Fruit fly (Drosophila melanogaster) whole organism, embryonic: Measurements from ENCODE around the gene CG5968.

Source experiments
- Atf6 ChIP-seq: fragments of 200-800 bp; sonication (Bioruptor generic); IDR thresholded peaks from 2 replicates; pipeline ENCODE4 v1.3.6; 2022; ENCODE audit warnings: missing biosample characterization, missing genetic modification characterization
- Bdp1 ChIP-seq: fragments of 200-800 bp; sonication (Bioruptor generic); optimal IDR thresholded peaks from 3 replicates; lab custom pipeline; 2016; ENCODE audit warnings: missing biosample characterization, missing genetic modification characterization
- CG10209 ChIP-seq: fragments of 200-800 bp; sonication (Bioruptor generic); optimal IDR thresholded peaks from 3 replicates; lab custom pipeline; 2017; ENCODE audit warnings: missing biosample characterization, mild to moderate bottlenecking, missing genetic modification characterization, missing genetic modification reagents
- CG1024 ChIP-seq: fragments of 200-800 bp; sonication (Bioruptor generic); IDR thresholded peaks from 2 replicates; pipeline ENCODE4 v1.3.6; 2022; ENCODE audit warnings: missing biosample characterization, missing genetic modification characterization
- CG10267 ChIP-seq: fragments of 200-800 bp; sonication (Bioruptor generic); optimal IDR thresholded peaks from 2 replicates; lab custom pipeline; 2018; ENCODE audit warnings: missing biosample characterization, mild to moderate bottlenecking, missing genetic modification characterization, moderate library complexity
- CG11695 ChIP-seq: fragments of 200-800 bp; sonication (Bioruptor generic); IDR thresholded peaks from 3 replicates; pipeline ENCODE4 v1.3.6; 2022; ENCODE audit warnings: missing biosample characterization, missing genetic modification characterization
- CG1233 ChIP-seq: fragments of 200-800 bp; sonication (Bioruptor generic); optimal IDR thresholded peaks from 4 replicates; lab custom pipeline; 2018; ENCODE audit warnings: missing biosample characterization, mild to moderate bottlenecking, missing genetic modification characterization
- CG13296 ChIP-seq: fragments of 200-800 bp; sonication (Bioruptor generic); optimal IDR thresholded peaks from 3 replicates; lab custom pipeline; 2018; ENCODE audit warnings: missing biosample characterization, mild to moderate bottlenecking, missing genetic modification characterization
- CG14014 ChIP-seq: fragments of 200-800 bp; sonication (Bioruptor generic); IDR thresholded peaks from 2 replicates; pipeline ENCODE4 v1.3.6; 2022; ENCODE audit warnings: missing biosample characterization, missing genetic modification characterization
- CG1529 ChIP-seq: fragments of 200-800 bp; sonication (Bioruptor generic); optimal IDR thresholded peaks from 3 replicates; lab custom pipeline; 2018; ENCODE audit warnings: missing biosample characterization, missing genetic modification characterization
- CG16779 ChIP-seq: fragments of 200-800 bp; sonication (Bioruptor generic); IDR thresholded peaks from 2 replicates; pipeline ENCODE4 v1.3.6; 2022; ENCODE audit warnings: missing biosample characterization, missing genetic modification characterization
- CG17359 ChIP-seq: fragments of 200-800 bp; sonication (Bioruptor generic); optimal IDR thresholded peaks from 3 replicates; lab custom pipeline; 2018; ENCODE audit warnings: missing biosample characterization, mild to moderate bottlenecking, missing genetic modification characterization, moderate library complexity
- CG18619 ChIP-seq: fragments of 200-800 bp; sonication (Bioruptor generic); optimal IDR thresholded peaks from 3 replicates; lab custom pipeline; 2017; ENCODE audit warnings: missing biosample characterization, mild to moderate bottlenecking, missing genetic modification characterization
- CG3163 ChIP-seq: fragments of 200-800 bp; sonication (Bioruptor generic); optimal IDR thresholded peaks from 3 replicates; lab custom pipeline; 2016; ENCODE audit warnings: missing biosample characterization, missing genetic modification characterization
- CG4617 ChIP-seq: fragments of 200-800 bp; sonication (Bioruptor generic); optimal IDR thresholded peaks from 3 replicates; lab custom pipeline; 2016; ENCODE audit warnings: missing biosample characterization, missing genetic modification characterization, borderline replicate concordance
- CG7745 ChIP-seq: fragments of 200-800 bp; sonication (Bioruptor generic); optimal IDR thresholded peaks from 2 replicates; lab custom pipeline; 2018; ENCODE audit warnings: missing biosample characterization, mild to moderate bottlenecking, missing genetic modification characterization, moderate library complexity
- CG7839 ChIP-seq: fragments of 200-800 bp; sonication (Bioruptor generic); optimal IDR thresholded peaks from 3 replicates; lab custom pipeline; 2018; ENCODE audit warnings: missing biosample characterization, mild to moderate bottlenecking, missing genetic modification characterization, moderate library complexity
- CG7928 ChIP-seq: fragments of 200-800 bp; sonication (Bioruptor generic); optimal IDR thresholded peaks from 2 replicates; lab custom pipeline; 2017; ENCODE audit warnings: missing biosample characterization, mild to moderate bottlenecking, missing genetic modification characterization
- CG8281 ChIP-seq: fragments of 200-800 bp; sonication (Bioruptor generic); optimal IDR thresholded peaks from 2 replicates; lab custom pipeline; 2018; ENCODE audit warnings: missing biosample characterization, mild to moderate bottlenecking, missing genetic modification characterization, moderate library complexity
- CG8924 ChIP-seq: fragments of 200-800 bp; optimal IDR thresholded peaks from 3 replicates; lab custom pipeline; 2019; ENCODE audit warnings: missing biosample characterization, mild to moderate bottlenecking, missing genetic modification characterization, moderate library complexity
- CG9437 ChIP-seq: fragments of 200-800 bp; sonication (Bioruptor generic); optimal IDR thresholded peaks from 2 replicates; lab custom pipeline; 2018; ENCODE audit warnings: missing biosample characterization, mild to moderate bottlenecking, missing genetic modification characterization
- Dbx ChIP-seq: fragments of 200-800 bp; sonication (Bioruptor generic); IDR thresholded peaks from 3 replicates; pipeline ENCODE4 v1.3.6; 2022; ENCODE audit warnings: missing biosample characterization, missing genetic modification characterization
- Fer3 ChIP-seq: fragments of 200-800 bp; sonication (Bioruptor generic); optimal IDR thresholded peaks from 2 replicates; lab custom pipeline; 2018; ENCODE audit warnings: missing biosample characterization, mild to moderate bottlenecking, missing genetic modification characterization, moderate library complexity
- HHEX ChIP-seq: fragments of 200-800 bp; sonication (Bioruptor generic); optimal IDR thresholded peaks from 3 replicates; lab custom pipeline; 2017; ENCODE audit warnings: missing biosample characterization, mild to moderate bottlenecking, missing genetic modification characterization, missing genetic modification reagents
- HLH54F ChIP-seq: fragments of 200-800 bp; sonication (Bioruptor generic); optimal IDR thresholded peaks from 3 replicates; lab custom pipeline; 2016; ENCODE audit warnings: missing biosample characterization, missing genetic modification characterization
- HmgZ ChIP-seq: fragments of 200-800 bp; sonication (Bioruptor generic); optimal IDR thresholded peaks from 2 replicates; lab custom pipeline; 2018; ENCODE audit warnings: missing biosample characterization, mild to moderate bottlenecking, missing genetic modification characterization
- Med ChIP-seq: fragments of 200-800 bp; sonication (Bioruptor generic); peaks from one replicate; lab custom pipeline; 2016; ENCODE audit warnings: missing biosample characterization, missing genetic modification characterization, mild to moderate bottlenecking, inconsistent platforms, moderate library complexity
- Nf-YB ChIP-seq: fragments of 200-800 bp; sonication (Bioruptor generic); optimal IDR thresholded peaks from 3 replicates; lab custom pipeline; 2019; ENCODE audit warnings: missing biosample characterization, mild to moderate bottlenecking, missing genetic modification characterization, moderate library complexity
- PHDP ChIP-seq: fragments of 200-800 bp; sonication (Bioruptor generic); optimal IDR thresholded peaks from 3 replicates; lab custom pipeline; 2018; ENCODE audit warnings: missing biosample characterization, mild to moderate bottlenecking, missing genetic modification characterization, moderate library complexity
- Poxn ChIP-seq: fragments of 200-800 bp; sonication (Bioruptor generic); IDR thresholded peaks from 2 replicates; pipeline ENCODE4 v1.3.6; 2022; ENCODE audit warnings: missing biosample characterization, missing genetic modification characterization
- Stat92E ChIP-seq, 3 experiments: fragments of >200 bp in 2 of 3; fragments of 200-800 bp in 1 of 3; sonication (Bioruptor generic) in 1 of 3; optimal IDR thresholded peaks; 2 replicates each; lab custom pipeline; 2017 to 2019; ENCODE audit warnings: missing biosample characterization in 3 of 3, missing genetic modification characterization in 3 of 3, mild to moderate bottlenecking in 1 of 3, moderate library complexity in 1 of 3
- Xrp1 ChIP-seq: fragments of 200-800 bp; sonication (Bioruptor generic); IDR thresholded peaks from 2 replicates; pipeline ENCODE4 v1.3.6; 2022; ENCODE audit warnings: missing biosample characterization, missing genetic modification characterization
- dysf ChIP-seq: fragments of 200-800 bp; sonication (Bioruptor generic); IDR thresholded peaks from 3 replicates; pipeline ENCODE4 v1.3.6; 2022; ENCODE audit warnings: missing biosample characterization, missing genetic modification characterization
- fd3F ChIP-seq: fragments of 200-800 bp; sonication (Bioruptor generic); optimal IDR thresholded peaks from 2 replicates; lab custom pipeline; 2018; ENCODE audit warnings: missing biosample characterization, mild to moderate bottlenecking, missing genetic modification characterization, moderate library complexity
- fu2 ChIP-seq: fragments of 200-800 bp; sonication (Bioruptor generic); optimal IDR thresholded peaks from 2 replicates; lab custom pipeline; 2016; ENCODE audit warnings: missing biosample characterization, missing genetic modification characterization
- grau ChIP-seq: fragments of 200-800 bp; optimal IDR thresholded peaks from 3 replicates; lab custom pipeline; 2019; ENCODE audit warnings: missing biosample characterization, mild to moderate bottlenecking, missing genetic modification characterization, moderate library complexity
- jigr1 ChIP-seq: fragments of 200-800 bp; sonication (Bioruptor generic); IDR thresholded peaks from 3 replicates; pipeline ENCODE4 v1.3.6; 2022; ENCODE audit warnings: missing biosample characterization, missing genetic modification characterization
- ken ChIP-seq: fragments of 200-800 bp; sonication (Bioruptor generic); IDR thresholded peaks from 3 replicates; pipeline ENCODE4 v1.3.6; 2022; ENCODE audit warnings: missing biosample characterization, missing genetic modification characterization
- klu ChIP-seq: fragments of 200-800 bp; sonication (Bioruptor generic); IDR thresholded peaks from 2 replicates; pipeline ENCODE4 v1.3.6; 2022; ENCODE audit warnings: missing biosample characterization, missing genetic modification characterization
- nerfin-1 ChIP-seq: fragments of 200-800 bp; sonication (Bioruptor generic); optimal IDR thresholded peaks from 3 replicates; lab custom pipeline; 2019; ENCODE audit warnings: missing biosample characterization, mild to moderate bottlenecking, missing genetic modification characterization, moderate library complexity
- org-1 ChIP-seq: fragments of 200-800 bp; sonication (Bioruptor generic); optimal IDR thresholded peaks from 2 replicates; lab custom pipeline; 2017; ENCODE audit warnings: missing biosample characterization, missing genetic modification characterization
- phol ChIP-seq: fragments of 200-800 bp; sonication (Bioruptor generic); optimal IDR thresholded peaks from 3 replicates; lab custom pipeline; 2018; ENCODE audit warnings: missing biosample characterization, mild to moderate bottlenecking, missing genetic modification characterization, moderate library complexity
- pros ChIP-seq: fragments of 200-800 bp; sonication (Bioruptor generic); optimal IDR thresholded peaks from 3 replicates; lab custom pipeline; 2019; ENCODE audit warnings: missing biosample characterization, mild to moderate bottlenecking, missing genetic modification characterization, moderate library complexity
- sd ChIP-seq: fragments of 200-800 bp; sonication (Bioruptor generic); optimal IDR thresholded peaks from 3 replicates; lab custom pipeline; 2018; ENCODE audit warnings: missing biosample characterization, mild to moderate bottlenecking, missing genetic modification characterization, moderate library complexity
- seq ChIP-seq: fragments of 200-800 bp; sonication (Bioruptor generic); IDR thresholded peaks from 2 replicates; pipeline ENCODE4 v1.3.6; 2022; ENCODE audit warnings: missing biosample characterization, missing genetic modification characterization
- sob ChIP-seq: fragments of 200-800 bp; sonication (Bioruptor generic); IDR thresholded peaks from 2 replicates; pipeline ENCODE4 v1.3.6; 2022; ENCODE audit warnings: missing biosample characterization, missing genetic modification characterization
- unpg ChIP-seq: fragments of 200-800 bp; sonication (Bioruptor generic); optimal IDR thresholded peaks from 3 replicates; lab custom pipeline; 2018; ENCODE audit warnings: missing biosample characterization, mild to moderate bottlenecking, missing genetic modification characterization, moderate library complexity
- zfh2 ChIP-seq: fragments of 200-800 bp; sonication (Bioruptor generic); optimal IDR thresholded peaks from 2 replicates; lab custom pipeline; 2016; ENCODE audit warnings: missing biosample characterization, missing genetic modification characterization

CG5968 gene

DNA sequence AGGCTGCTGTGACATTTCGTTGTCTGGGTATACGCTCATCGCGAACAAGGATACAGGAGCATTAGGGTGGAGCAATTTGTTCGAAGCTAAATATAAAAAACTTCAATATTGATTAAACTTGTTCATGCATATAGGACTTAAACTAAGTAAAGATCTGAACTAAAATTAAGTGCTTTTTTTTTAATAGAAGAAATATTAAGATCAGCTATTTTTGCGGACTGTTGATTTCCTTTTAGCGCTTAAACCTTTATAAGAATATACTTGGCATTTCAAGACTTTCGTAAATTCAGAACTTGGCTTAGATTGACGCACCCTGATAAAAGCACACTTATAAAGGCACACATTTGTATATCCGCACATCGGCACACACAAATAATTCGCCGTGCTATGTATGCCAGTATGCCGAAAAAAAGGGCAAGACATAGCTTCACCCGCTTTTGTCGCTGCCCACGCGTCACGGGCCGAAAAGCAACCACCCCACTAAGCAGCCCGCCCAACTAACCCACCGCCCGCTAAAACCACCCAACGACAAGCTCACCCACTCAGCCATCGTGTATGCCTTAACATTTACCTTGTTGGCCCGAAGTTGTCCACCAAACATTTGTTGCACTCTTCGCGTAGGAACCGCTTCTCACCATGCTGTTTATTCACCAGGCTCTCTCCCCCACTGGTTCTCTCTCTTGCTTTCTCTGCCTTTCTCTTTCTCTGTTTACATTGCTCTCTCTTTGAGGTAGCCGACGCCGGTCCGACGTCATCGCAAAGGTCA lies 1.9 kb downstream of the CG5968 start (continued):
- TF ChIP-seq CG1529 (GFP tag; lab: Kevin White, UChicago) = no peak
- TF ChIP-seq CG8281 = peak; percentile 33
- TF ChIP-seq CG14014 (GFP tag; lab: Robert Waterston, UW) = peak; percentile 68
- peak; percentile 2 for TF ChIP-seq CG9437 (GFP tag; lab: Kevin White, UChicago)
- no peak for TF ChIP-seq CG1024 (GFP tag; lab: Robert Waterston, UW)
- peak; percentile 74 for TF ChIP-seq CG3163 (GFP tag; lab: Kevin White, UChicago)
- peak; percentile 17; the same call in 1 of the 2 replicates for TF ChIP-seq Xrp1 (GFP tag; lab: Robert Waterston, UW)
- peak; percentile 46 for TF ChIP-seq phol
- TF ChIP-seq HHEX (GFP tag; lab: Kevin White, UChicago) = peak; percentile 71
- peak; percentile 35 for TF ChIP-seq CG7928
- no peak for TF ChIP-seq CG16779 (GFP tag; lab: Robert Waterston, UW)
- peak; percentile 74 for TF ChIP-seq Atf6
- peak; percentile 38 for TF ChIP-seq CG1233 (GFP tag; lab: Kevin White, UChicago)
- no peak for TF ChIP-seq sd (tag; lab: Kevin White, UChicago)
- TF ChIP-seq Dbx = 0 out of 3 replicates have a peak, but pooled peaks have one; percentile 62
- TF ChIP-seq pros (GFP tag; lab: Kevin White, UChicago) = peak; percentile 13
- TF ChIP-seq fu2 (GFP tag; lab: Kevin White, UChicago) = peak; percentile 24
- TF ChIP-seq ken (GFP tag; lab: Robert Waterston, UW) = 0 out of 3 replicates have a peak, but pooled peaks have one; percentile 29
- TF ChIP-seq CG7839 = peak; percentile 50
- no peak for TF ChIP-seq jigr1
- peak; percentile 68 for TF ChIP-seq org-1 (GFP tag; lab: Kevin White, UChicago)
- no peak for TF ChIP-seq CG4617 (GFP tag; lab: Kevin White, UChicago)
- TF ChIP-seq HmgZ (tag; lab: Kevin White, UChicago) = peak; percentile 72
- peak; percentile 73 for TF ChIP-seq CG11695 (GFP tag; lab: Robert Waterston, UW)
- TF ChIP-seq nerfin-1 (tag; lab: Kevin White, UChicago) = no peak
- peak; percentile 68 for TF ChIP-seq unpg (GFP tag; lab: Kevin White, UChicago)
- TF ChIP-seq dysf = peak; percentile 69
- peak; percentile 46 for TF ChIP-seq CG17359 (tag; lab: Kevin White, UChicago)
- peak; percentile 75 for TF ChIP-seq Fer3 (tag; lab: Kevin White, UChicago)
- no peak for TF ChIP-seq CG7745 (tag; lab: Kevin White, UChicago)
- peak; percentile 82 for TF ChIP-seq CG13296 (GFP tag; lab: Kevin White, UChicago)
- TF ChIP-seq HLH54F = peak; percentile 35
- 0 out of 2 replicates have a peak, but pooled peaks have one; percentile 37 for TF ChIP-seq sob (GFP tag; lab: Robert Waterston, UW)
- peak; percentile 66 for TF ChIP-seq CG18619 (GFP tag; lab: Kevin White, UChicago)
- peak; percentile 55 for TF ChIP-seq fd3F (GFP tag; lab: Kevin White, UChicago)
- no peak for TF ChIP-seq Stat92E (GFP tag; optimal IDR thresholded peaks at IDR 0.05; lab: Kevin White, UChicago)
- 0 out of 2 replicates have a peak, but pooled peaks have one; percentile 21 for TF ChIP-seq seq (GFP tag; lab: Robert Waterston, UW)
- TF ChIP-seq PHDP (tag; lab: Kevin White, UChicago) = peak; percentile 79
- peak; percentile 16 for TF ChIP-seq Nf-YB (GFP tag; lab: Kevin White, UChicago)
- TF ChIP-seq klu = 0 out of 2 replicates have a peak, but pooled peaks have one; percentile 27
- peak; percentile 67 for TF ChIP-seq CG8924 (tag; lab: Kevin White, UChicago)
- peak; percentile 80 for TF ChIP-seq grau (tag; lab: Kevin White, UChicago)
- 0 out of 2 replicates have a peak, but pooled peaks have one; percentile 41 for TF ChIP-seq Poxn (GFP tag; lab: Robert Waterston, UW)
- peak; percentile 76 for TF ChIP-seq Med
- peak; percentile 48 for TF ChIP-seq zfh2 (GFP tag; lab: Kevin White, UChicago)
- TF ChIP-seq CG10267 (tag; lab: Kevin White, UChicago) = peak; percentile 14
- peak; percentile 10 for TF ChIP-seq Bdp1
- TF ChIP-seq CG10209 (GFP tag; lab: Kevin White, UChicago) = peak; percentile 68
